Fruit fly (Drosophila melanogaster) whole organism, embryonic: ENCODE measurements around the gene aop.
A peak's percentile ranks its signal among the peaks of the same experiment; 100 is the strongest.

Experiments
- Aef1 ChIP-seq: fragments of 200-800 bp; sonication (Bioruptor generic); IDR thresholded peaks from 3 replicates; pipeline ENCODE4 v1.3.6; 2022; ENCODE audit warnings: missing biosample characterization, missing genetic modification characterization
- CG10321 ChIP-seq: fragments of 200-800 bp; sonication (Bioruptor generic); IDR thresholded peaks from 2 replicates; pipeline ENCODE4 v1.3.6; 2022; ENCODE audit warnings: missing biosample characterization, missing genetic modification characterization
- CG10462 ChIP-seq: fragments of 200-800 bp; sonication (Bioruptor generic); optimal IDR thresholded peaks from 2 replicates; lab custom pipeline; 2016; ENCODE audit warnings: missing biosample characterization, missing genetic modification characterization
- CG10543 ChIP-seq: fragments of 200-800 bp; sonication (Bioruptor generic); optimal IDR thresholded peaks from 3 replicates; lab custom pipeline; 2017; ENCODE audit warnings: missing biosample characterization, mild to moderate bottlenecking, missing genetic modification characterization, moderate library complexity
- CG10565 ChIP-seq: fragments of 200-800 bp; sonication (Bioruptor generic); optimal IDR thresholded peaks from 3 replicates; lab custom pipeline; 2016; ENCODE audit warnings: missing biosample characterization, mild to moderate bottlenecking, missing genetic modification characterization
- CG11398 ChIP-seq: fragments of 200-800 bp; sonication (Bioruptor generic); optimal IDR thresholded peaks from 2 replicates; lab custom pipeline; 2016; ENCODE audit warnings: missing biosample characterization, missing genetic modification characterization
- CG12769 ChIP-seq: fragments of 200-800 bp; sonication (Bioruptor generic); optimal IDR thresholded peaks from 2 replicates; lab custom pipeline; 2019; ENCODE audit warnings: missing biosample characterization, mild to moderate bottlenecking, missing genetic modification characterization, moderate library complexity
- CG15011 ChIP-seq: fragments of 200-800 bp; sonication (Bioruptor generic); optimal IDR thresholded peaks from 3 replicates; lab custom pipeline; 2018; ENCODE audit warnings: missing biosample characterization, mild to moderate bottlenecking, missing genetic modification characterization
- CG17186 ChIP-seq: fragments of 200-800 bp; sonication (Bioruptor generic); optimal IDR thresholded peaks from 3 replicates; lab custom pipeline; 2017; ENCODE audit warnings: missing biosample characterization, missing genetic modification reagents, missing genetic modification characterization
- CG17385 ChIP-seq: fragments of 200-800 bp; sonication (Bioruptor generic); optimal IDR thresholded peaks from 3 replicates; lab custom pipeline; 2018; ENCODE audit warnings: missing biosample characterization, mild to moderate bottlenecking, missing genetic modification characterization
- CG17802 ChIP-seq: fragments of 200-800 bp; sonication (Bioruptor generic); optimal IDR thresholded peaks from 2 replicates; lab custom pipeline; 2018; ENCODE audit warnings: missing biosample characterization, mild to moderate bottlenecking, missing genetic modification characterization, moderate library complexity
- CG18619 ChIP-seq: fragments of 200-800 bp; sonication (Bioruptor generic); optimal IDR thresholded peaks from 3 replicates; lab custom pipeline; 2017; ENCODE audit warnings: missing biosample characterization, mild to moderate bottlenecking, missing genetic modification characterization
- CG3163 ChIP-seq: fragments of 200-800 bp; sonication (Bioruptor generic); optimal IDR thresholded peaks from 3 replicates; lab custom pipeline; 2016; ENCODE audit warnings: missing biosample characterization, missing genetic modification characterization
- CG34376 ChIP-seq: fragments of 200-800 bp; sonication (Bioruptor generic); optimal IDR thresholded peaks from 2 replicates; lab custom pipeline; 2018; ENCODE audit warnings: missing biosample characterization, mild to moderate bottlenecking, missing genetic modification characterization
- CG3995 ChIP-seq: fragments of 200-800 bp; sonication (Bioruptor generic); optimal IDR thresholded peaks from 3 replicates; lab custom pipeline; 2016; ENCODE audit warnings: missing biosample characterization, missing genetic modification characterization
- CG43689 ChIP-seq: fragments of 200-800 bp; sonication (Bioruptor generic); IDR thresholded peaks from 2 replicates; pipeline ENCODE4 v1.3.6; 2022; ENCODE audit warnings: missing biosample characterization, missing genetic modification characterization
- CG5245 ChIP-seq: fragments of 200-800 bp; sonication (Bioruptor generic); optimal IDR thresholded peaks from 3 replicates; lab custom pipeline; 2016; ENCODE audit warnings: missing biosample characterization, missing genetic modification characterization
- CG6683 ChIP-seq: fragments of 200-800 bp; sonication (Bioruptor generic); optimal IDR thresholded peaks from 2 replicates; lab custom pipeline; 2017; ENCODE audit warnings: missing biosample characterization, mild to moderate bottlenecking, missing genetic modification characterization, missing genetic modification reagents
- CG7987 ChIP-seq: fragments of 200-800 bp; sonication (Bioruptor generic); optimal IDR thresholded peaks from 2 replicates; lab custom pipeline; 2018; ENCODE audit warnings: missing biosample characterization, mild to moderate bottlenecking, missing genetic modification characterization, moderate library complexity
- CG9437 ChIP-seq: fragments of 200-800 bp; sonication (Bioruptor generic); optimal IDR thresholded peaks from 2 replicates; lab custom pipeline; 2018; ENCODE audit warnings: missing biosample characterization, mild to moderate bottlenecking, missing genetic modification characterization
- ERR ChIP-seq: fragments of 200-800 bp; sonication (Bioruptor generic); optimal IDR thresholded peaks from 2 replicates; lab custom pipeline; 2016; ENCODE audit warnings: missing biosample characterization, missing genetic modification characterization
- Ets97D ChIP-seq: fragments of 200-800 bp; sonication (Bioruptor generic); optimal IDR thresholded peaks from 3 replicates; lab custom pipeline; 2016; ENCODE audit warnings: missing biosample characterization, missing genetic modification characterization
- Gug ChIP-seq: fragments of 200-800 bp; sonication (Bioruptor generic); IDR thresholded peaks from 4 replicates; pipeline ENCODE4 v1.3.6; 2022; ENCODE audit warnings: missing biosample characterization, missing genetic modification characterization
- H2.0 ChIP-seq: fragments of 200-800 bp; sonication (Bioruptor generic); IDR thresholded peaks from 2 replicates; pipeline ENCODE4 v1.3.6; 2022; ENCODE audit warnings: missing biosample characterization, missing genetic modification characterization
- HLH54F ChIP-seq: fragments of 200-800 bp; sonication (Bioruptor generic); optimal IDR thresholded peaks from 3 replicates; lab custom pipeline; 2016; ENCODE audit warnings: missing biosample characterization, missing genetic modification characterization
- Hand ChIP-seq: fragments of 200-800 bp; sonication (Bioruptor generic); optimal IDR thresholded peaks from 2 replicates; lab custom pipeline; 2017; ENCODE audit warnings: mild to moderate bottlenecking, missing biosample characterization, missing genetic modification reagents, missing genetic modification characterization
- Hmr ChIP-seq: fragments of 200-800 bp; sonication (Bioruptor generic); optimal IDR thresholded peaks from 3 replicates; lab custom pipeline; 2017; ENCODE audit warnings: mild to moderate bottlenecking, missing biosample characterization, missing genetic modification reagents, missing genetic modification characterization
- Nf-YA ChIP-seq: fragments of 200-800 bp; sonication (Bioruptor generic); IDR thresholded peaks from 2 replicates; pipeline ENCODE4 v1.3.6; 2022; ENCODE audit warnings: missing biosample characterization, missing genetic modification characterization
- PHDP ChIP-seq: fragments of 200-800 bp; sonication (Bioruptor generic); optimal IDR thresholded peaks from 3 replicates; lab custom pipeline; 2018; ENCODE audit warnings: missing biosample characterization, mild to moderate bottlenecking, missing genetic modification characterization, moderate library complexity
- Rfx ChIP-seq: fragments of 200-800 bp; sonication (Bioruptor generic); IDR thresholded peaks from 2 replicates; pipeline ENCODE4 v1.3.6; 2022; ENCODE audit warnings: missing biosample characterization, missing genetic modification characterization
- Sox102F ChIP-seq: fragments of 200-800 bp; sonication (Bioruptor generic); optimal IDR thresholded peaks from 2 replicates; lab custom pipeline; 2018; ENCODE audit warnings: missing biosample characterization, mild to moderate bottlenecking, missing genetic modification characterization, moderate library complexity
- Xrp1 ChIP-seq: fragments of 200-800 bp; sonication (Bioruptor generic); IDR thresholded peaks from 2 replicates; pipeline ENCODE4 v1.3.6; 2022; ENCODE audit warnings: missing biosample characterization, missing genetic modification characterization
- amos ChIP-seq: fragments of 200-800 bp; sonication (Bioruptor generic); IDR thresholded peaks from 2 replicates; pipeline ENCODE4 v1.3.6; 2022; ENCODE audit warnings: missing biosample characterization, missing genetic modification characterization; ENCODE audit not compliant: partially characterized antibody
- aop ChIP-seq: fragments of 200-800 bp; sonication (Bioruptor generic); IDR thresholded peaks from 2 replicates; pipeline ENCODE4 v1.3.6; 2022; ENCODE audit warnings: missing biosample characterization, missing genetic modification characterization
- ara ChIP-seq: fragments of 200-800 bp; sonication (Bioruptor generic); IDR thresholded peaks from 2 replicates; pipeline ENCODE4 v1.3.6; 2022; ENCODE audit warnings: missing biosample characterization, missing genetic modification characterization
- chinmo ChIP-seq: fragments of 200-800 bp; sonication (Bioruptor generic); IDR thresholded peaks from 4 replicates; pipeline ENCODE4 v1.3.6; 2022; ENCODE audit warnings: missing biosample characterization, missing genetic modification characterization; ENCODE audit not compliant: partially characterized antibody
- crol ChIP-seq: fragments of 200-800 bp; sonication (Bioruptor generic); IDR thresholded peaks from 2 replicates; pipeline ENCODE4 v1.3.6; 2022; ENCODE audit warnings: missing biosample characterization, missing genetic modification characterization
- exex ChIP-seq: fragments of 200-800 bp; sonication (Bioruptor generic); optimal IDR thresholded peaks from 4 replicates; lab custom pipeline; 2018; ENCODE audit warnings: missing biosample characterization, mild to moderate bottlenecking, missing genetic modification characterization, moderate library complexity
- fd3F ChIP-seq: fragments of 200-800 bp; sonication (Bioruptor generic); optimal IDR thresholded peaks from 2 replicates; lab custom pipeline; 2018; ENCODE audit warnings: missing biosample characterization, mild to moderate bottlenecking, missing genetic modification characterization, moderate library complexity
- fd64A ChIP-seq: fragments of 200-800 bp; sonication (Bioruptor generic); optimal IDR thresholded peaks from 3 replicates; lab custom pipeline; 2018; ENCODE audit warnings: missing biosample characterization, mild to moderate bottlenecking, missing genetic modification characterization
- lab ChIP-seq: fragments of 200-800 bp; sonication (Bioruptor generic); optimal IDR thresholded peaks from 3 replicates; lab custom pipeline; 2017; ENCODE audit warnings: missing biosample characterization, missing genetic modification characterization, mild to moderate bottlenecking, moderate library complexity, missing genetic modification reagents
- luna ChIP-seq: fragments of 200-800 bp; sonication (Bioruptor generic); optimal IDR thresholded peaks from 2 replicates; lab custom pipeline; 2016; ENCODE audit warnings: missing biosample characterization, missing genetic modification characterization
- mld ChIP-seq: fragments of 200-800 bp; sonication (Bioruptor generic); IDR thresholded peaks from 3 replicates; pipeline ENCODE4 v1.3.6; 2022; ENCODE audit warnings: missing biosample characterization, missing genetic modification characterization; ENCODE audit not compliant: partially characterized antibody
- run ChIP-seq: fragments of 200-800 bp; sonication (Bioruptor generic); optimal IDR thresholded peaks from 3 replicates; lab custom pipeline; 2018; ENCODE audit warnings: missing biosample characterization, mild to moderate bottlenecking, missing genetic modification characterization
- salm ChIP-seq: fragments of 200-800 bp; sonication (Bioruptor generic); optimal IDR thresholded peaks from 2 replicates; lab custom pipeline; 2018; ENCODE audit warnings: missing biosample characterization, mild to moderate bottlenecking, missing genetic modification characterization
- sens-2 ChIP-seq: fragments of 200-800 bp; sonication (Bioruptor generic); IDR thresholded peaks from 2 replicates; pipeline ENCODE4 v1.3.6; 2022; ENCODE audit warnings: missing biosample characterization, missing genetic modification characterization
- sim ChIP-seq: fragments of 200-800 bp; sonication (Bioruptor generic); IDR thresholded peaks from 2 replicates; pipeline ENCODE4 v1.3.6; 2022; ENCODE audit warnings: missing biosample characterization, missing genetic modification characterization
- sisA ChIP-seq: fragments of 200-800 bp; sonication (Bioruptor generic); IDR thresholded peaks from 2 replicates; pipeline ENCODE4 v1.3.6; 2022; ENCODE audit warnings: missing biosample characterization, missing genetic modification characterization
- tap ChIP-seq: fragments of 200-800 bp; optimal IDR thresholded peaks from 3 replicates; lab custom pipeline; 2019; ENCODE audit warnings: missing biosample characterization, mild to moderate bottlenecking, missing genetic modification characterization, moderate library complexity
- vvl ChIP-seq: fragments of 200-800 bp; sonication (Bioruptor generic); IDR thresholded peaks from 2 replicates; pipeline ENCODE4 v1.3.6; 2022; ENCODE audit warnings: missing biosample characterization, missing genetic modification characterization

The aop gene

DNA sequence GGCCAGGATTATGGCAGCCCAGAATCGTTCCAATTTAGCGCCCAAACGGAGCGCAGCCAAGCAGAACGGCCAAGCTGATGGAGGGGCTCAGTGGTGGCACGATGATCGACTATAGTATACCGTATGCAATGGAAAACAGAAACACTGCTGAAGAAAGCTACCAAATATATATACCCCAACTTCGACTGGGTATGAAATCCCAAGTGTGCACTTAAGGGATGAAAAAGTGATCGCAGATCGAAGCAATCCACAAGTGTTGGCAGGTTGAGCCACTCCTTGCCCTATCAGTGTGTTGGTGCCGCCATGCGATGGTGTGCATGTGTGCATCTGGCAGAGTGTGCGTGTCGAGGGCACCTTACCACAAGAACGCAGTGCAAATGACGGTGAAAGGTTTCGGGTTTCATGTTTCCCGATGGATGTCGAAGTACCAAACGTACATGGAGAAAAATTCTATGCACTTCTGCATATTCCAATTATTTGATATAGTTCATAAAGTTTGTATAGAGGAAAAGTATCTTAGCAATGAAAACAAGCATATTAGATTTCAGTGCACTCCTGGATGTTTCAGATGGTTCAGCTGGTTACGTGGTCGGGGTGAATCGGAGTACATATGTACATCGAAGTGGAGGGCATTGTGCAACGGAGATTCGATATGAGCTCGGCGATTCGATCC is 3.6 kb upstream of the aop start (continued):
- TF ChIP-seq CG9437 (GFP tag; lab: Kevin White, UChicago) (no peak), ERR (GFP tag; lab: Kevin White, UChicago) (no peak), luna (GFP tag; lab: Kevin White, UChicago) (no peak), Xrp1 (GFP tag; lab: Robert Waterston, UW) (peak; percentile 35; the same call in 1 of the 2 replicates), CG34376 (GFP tag; lab: Kevin White, UChicago) (no peak), Aef1 (GFP tag; lab: Robert Waterston, UW) (no peak), CG3163 (GFP tag; lab: Kevin White, UChicago) (no peak), CG10462 (no peak), Nf-YA (no peak), PHDP (no peak), mld (GFP tag; lab: Robert Waterston, UW) (no peak), Hand (GFP tag; lab: Kevin White, UChicago) (no peak), CG15011 (GFP tag; lab: Kevin White, UChicago) (no peak), CG7987 (GFP tag; lab: Kevin White, UChicago) (no peak), CG17802 (tag; lab: Kevin White, UChicago) (no peak), sisA (GFP tag; lab: Robert Waterston, UW) (no peak), HLH54F (GFP tag; lab: Kevin White, UChicago) (no peak), CG43689 (GFP tag; lab: Robert Waterston, UW) (no peak), CG10565 (GFP tag; lab: Kevin White, UChicago) (no peak), chinmo (GFP tag; lab: Robert Waterston, UW) (no peak), H2.0 (no peak), exex (no peak), ara (GFP tag; lab: Robert Waterston, UW) (peak; percentile 20; the same call in 1 of the 2 replicates), Gug (GFP tag; lab: Robert Waterston, UW) (no peak), CG5245 (GFP tag; lab: Kevin White, UChicago) (no peak), crol (GFP tag; lab: Robert Waterston, UW) (no peak), CG10321 (GFP tag; lab: Robert Waterston, UW) (no peak), run (tag; lab: Kevin White, UChicago) (no peak), Rfx (GFP tag; lab: Robert Waterston, UW) (no peak), Sox102F (no peak), amos (peak; percentile 21; the same call in 1 of the 2 replicates), CG3995 (GFP tag; lab: Kevin White, UChicago) (no peak), salm (no peak), CG17385 (GFP tag; lab: Kevin White, UChicago) (no peak), tap (tag; lab: Kevin White, UChicago) (no peak), fd64A (GFP tag; lab: Kevin White, UChicago) (no peak), fd3F (no peak), vvl (GFP tag; lab: Robert Waterston, UW) (no peak; the same call in 1 of the 2 replicates), aop (GFP tag; lab: Robert Waterston, UW) (no peak; the same call in 1 of the 2 replicates), sens-2 (no peak), CG17186 (GFP tag; lab: Kevin White, UChicago) (no peak), Ets97D (GFP tag; lab: Kevin White, UChicago) (no peak), CG11398 (GFP tag; lab: Kevin White, UChicago) (no peak), lab (no peak), sim (no peak), CG18619 (GFP tag; lab: Kevin White, UChicago) (no peak), CG10543 (GFP tag; lab: Kevin White, UChicago) (no peak), CG12769 (tag; lab: Kevin White, UChicago) (no peak), Hmr (GFP tag; lab: Kevin White, UChicago) (no peak), CG6683 (GFP tag; lab: Kevin White, UChicago) (no peak)
